Worm (Caenorhabditis elegans): Measurements from ENCODE around the gene tra-4.

DNA sequence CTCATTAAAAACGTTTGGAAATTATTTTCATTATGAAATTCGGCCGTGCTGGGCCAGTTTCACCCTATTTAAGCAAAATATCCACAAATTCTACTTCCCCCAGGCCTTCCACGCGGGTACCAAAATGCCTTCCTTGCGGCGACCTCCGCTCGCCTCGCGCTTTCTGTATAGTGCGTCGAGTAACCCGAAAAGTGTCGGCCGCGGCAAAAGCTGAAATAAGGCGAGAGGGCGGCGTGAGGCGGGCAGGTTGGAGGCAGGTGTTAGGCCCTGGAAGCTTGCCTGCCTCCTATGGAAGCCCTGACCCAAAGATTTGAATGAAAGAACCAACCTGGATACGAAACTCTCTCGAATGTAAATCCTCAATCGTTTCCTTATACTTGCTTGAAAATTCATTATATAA lies 31.1 kb downstream of the tra-4 start:
- no peak for TF ChIP-seq cog-1 (tag; optimal IDR thresholded peaks at IDR 0.05)
- no peak for TF ChIP-seq ref-1 (GFP tag; conservative IDR thresholded peaks at IDR 0.05)
- TF ChIP-seq T22C8.4 (GFP tag; IDR thresholded peaks at IDR 0.05), result no peak
- no peak for TF ChIP-seq flt-1 (GFP tag; IDR thresholded peaks at IDR 0.05)
- TF ChIP-seq klf-2 (GFP tag; conservative IDR thresholded peaks at IDR 0.05), result no peak
- TF ChIP-seq tab-1 (GFP tag; IDR thresholded peaks at IDR 0.05), result no peak
- no peak for TF ChIP-seq ztf-23 (GFP tag; IDR thresholded peaks at IDR 0.05)
- TF ChIP-seq med-1 (GFP tag; optimal IDR thresholded peaks at IDR 0.05; ENCODE audit: insufficient read depth), result no peak
- no peak for TF ChIP-seq ztf-29 (GFP tag; IDR thresholded peaks at IDR 0.05)

Measured in whole organism, midembryonic.